Fruit fly (Drosophila melanogaster) whole organism, embryonic: Measurements from ENCODE around the gene Uev1A.
A peak's percentile ranks its signal among the peaks of the same experiment; 100 is the strongest.

Source experiments
- Bteb2 ChIP-seq: fragments of 200-800 bp; sonication (Bioruptor generic); optimal IDR thresholded peaks from 2 replicates; lab custom pipeline; 2016; ENCODE audit warnings: missing biosample characterization, missing genetic modification characterization
- CG10321 ChIP-seq: fragments of 200-800 bp; sonication (Bioruptor generic); IDR thresholded peaks from 2 replicates; pipeline ENCODE4 v1.3.6; 2022; ENCODE audit warnings: missing biosample characterization, missing genetic modification characterization
- CG10959 ChIP-seq: fragments of 200-800 bp; sonication (Bioruptor generic); IDR thresholded peaks from 2 replicates; pipeline ENCODE4 v1.3.6; 2022; ENCODE audit warnings: missing biosample characterization, missing genetic modification characterization
- CG11093 ChIP-seq: fragments of 200-800 bp; sonication (Bioruptor generic); IDR thresholded peaks from 3 replicates; pipeline ENCODE4 v1.3.6; 2022; ENCODE audit warnings: missing biosample characterization, missing genetic modification characterization
- CG11247 ChIP-seq: fragments of 200-800 bp; sonication (Bioruptor generic); IDR thresholded peaks from 2 replicates; pipeline ENCODE4 v1.3.6; 2022; ENCODE audit warnings: missing biosample characterization, missing genetic modification characterization
- CG11398 ChIP-seq: fragments of 200-800 bp; sonication (Bioruptor generic); optimal IDR thresholded peaks from 2 replicates; lab custom pipeline; 2016; ENCODE audit warnings: missing biosample characterization, missing genetic modification characterization
- CG12659 ChIP-seq: fragments of 200-800 bp; sonication (Bioruptor generic); optimal IDR thresholded peaks from 3 replicates; lab custom pipeline; 2017; ENCODE audit warnings: mild to moderate bottlenecking, missing biosample characterization, missing genetic modification reagents, missing genetic modification characterization
- CG13894 ChIP-seq: fragments of 200-800 bp; sonication (Bioruptor generic); optimal IDR thresholded peaks from 3 replicates; lab custom pipeline; 2018; ENCODE audit warnings: missing biosample characterization, mild to moderate bottlenecking, missing genetic modification characterization, moderate library complexity
- CG16813 ChIP-seq: fragments of 200-800 bp; sonication (Bioruptor generic); IDR thresholded peaks from 3 replicates; pipeline ENCODE4 v1.3.6; 2022; ENCODE audit warnings: missing biosample characterization, missing genetic modification characterization; ENCODE audit not compliant: partially characterized antibody
- CG16815 ChIP-seq: fragments of 200-800 bp; sonication (Bioruptor generic); optimal IDR thresholded peaks from 3 replicates; lab custom pipeline; 2017; ENCODE audit warnings: missing biosample characterization, mild to moderate bottlenecking, missing genetic modification characterization
- CG17361 ChIP-seq: fragments of 200-800 bp; sonication (Bioruptor generic); IDR thresholded peaks from 3 replicates; pipeline ENCODE4 v1.3.6; 2022; ENCODE audit warnings: missing biosample characterization, missing genetic modification characterization
- CG17385 ChIP-seq: fragments of 200-800 bp; sonication (Bioruptor generic); optimal IDR thresholded peaks from 3 replicates; lab custom pipeline; 2018; ENCODE audit warnings: missing biosample characterization, mild to moderate bottlenecking, missing genetic modification characterization
- CG3065 ChIP-seq: fragments of 200-800 bp; sonication (Bioruptor generic); optimal IDR thresholded peaks from 2 replicates; lab custom pipeline; 2016; ENCODE audit warnings: missing biosample characterization, missing genetic modification characterization
- CG3995 ChIP-seq: fragments of 200-800 bp; sonication (Bioruptor generic); optimal IDR thresholded peaks from 3 replicates; lab custom pipeline; 2016; ENCODE audit warnings: missing biosample characterization, missing genetic modification characterization
- CG4617 ChIP-seq: fragments of 200-800 bp; sonication (Bioruptor generic); optimal IDR thresholded peaks from 3 replicates; lab custom pipeline; 2016; ENCODE audit warnings: missing biosample characterization, missing genetic modification characterization, borderline replicate concordance
- CG7556 ChIP-seq: fragments of 200-800 bp; sonication (Bioruptor generic); optimal IDR thresholded peaks from 2 replicates; lab custom pipeline; 2017; ENCODE audit warnings: missing biosample characterization, mild to moderate bottlenecking, missing genetic modification characterization
- CG8359 ChIP-seq: fragments of 200-800 bp; sonication (Bioruptor generic); optimal IDR thresholded peaks from 2 replicates; lab custom pipeline; 2017; ENCODE audit warnings: missing biosample characterization, mild to moderate bottlenecking, missing genetic modification characterization, borderline replicate concordance
- CG8388 ChIP-seq: fragments of 200-800 bp; sonication (Bioruptor generic); optimal IDR thresholded peaks from 2 replicates; lab custom pipeline; 2019; ENCODE audit warnings: missing biosample characterization, mild to moderate bottlenecking, missing genetic modification characterization, moderate library complexity
- CTCF ChIP-seq: fragments of 200-800 bp; sonication (Bioruptor generic); optimal IDR thresholded peaks from 2 replicates; lab custom pipeline; 2017; ENCODE audit warnings: missing biosample characterization, mild to moderate bottlenecking, missing genetic modification characterization, moderate library complexity
- Dip3 ChIP-seq: fragments of 200-800 bp; sonication (Bioruptor generic); optimal IDR thresholded peaks from 3 replicates; lab custom pipeline; 2016; ENCODE audit warnings: missing biosample characterization, missing genetic modification characterization
- Doc3 ChIP-seq: fragments of 200-800 bp; sonication (Bioruptor generic); IDR thresholded peaks from 3 replicates; pipeline ENCODE4 v1.3.6; 2022; ENCODE audit warnings: missing biosample characterization, missing genetic modification characterization; ENCODE audit not compliant: partially characterized antibody
- Ets65A ChIP-seq: fragments of 200-800 bp; sonication (Bioruptor generic); peaks from one replicate; lab custom pipeline; 2016; ENCODE audit warnings: missing biosample characterization, missing genetic modification characterization
- Fer2 ChIP-seq: fragments of 200-800 bp; sonication (Bioruptor generic); optimal IDR thresholded peaks from 2 replicates; lab custom pipeline; 2018; ENCODE audit warnings: missing biosample characterization, mild to moderate bottlenecking, missing genetic modification characterization, moderate library complexity
- Hand ChIP-seq: fragments of 200-800 bp; sonication (Bioruptor generic); optimal IDR thresholded peaks from 2 replicates; lab custom pipeline; 2017; ENCODE audit warnings: mild to moderate bottlenecking, missing biosample characterization, missing genetic modification reagents, missing genetic modification characterization
- MESR4 ChIP-seq: fragments of 200-800 bp; sonication (Bioruptor generic); optimal IDR thresholded peaks from 2 replicates; lab custom pipeline; 2018; ENCODE audit warnings: missing biosample characterization, mild to moderate bottlenecking, missing genetic modification characterization, moderate library complexity
- Neu2 ChIP-seq: fragments of 200-800 bp; sonication (Bioruptor generic); optimal IDR thresholded peaks from 3 replicates; lab custom pipeline; 2016; ENCODE audit warnings: missing biosample characterization, missing genetic modification characterization, borderline replicate concordance
- Oli ChIP-seq: fragments of 200-800 bp; sonication (Bioruptor generic); optimal IDR thresholded peaks from 2 replicates; lab custom pipeline; 2018; ENCODE audit warnings: missing biosample characterization, mild to moderate bottlenecking, missing genetic modification characterization, moderate library complexity
- Ravus ChIP-seq: fragments of 200-800 bp; sonication (Bioruptor generic); IDR thresholded peaks from 2 replicates; pipeline ENCODE4 v1.3.6; 2022; ENCODE audit warnings: missing biosample characterization, missing genetic modification characterization
- Sry-β ChIP-seq: fragments of 200-800 bp; sonication (Bioruptor generic); optimal IDR thresholded peaks from 2 replicates; lab custom pipeline; 2018; ENCODE audit warnings: missing biosample characterization, mild to moderate bottlenecking, missing genetic modification characterization, moderate library complexity
- YL-1 ChIP-seq: fragments of 200-800 bp; sonication (Bioruptor generic); optimal IDR thresholded peaks from 3 replicates; lab custom pipeline; 2017; ENCODE audit warnings: missing biosample characterization, mild to moderate bottlenecking, missing genetic modification characterization
- cas ChIP-seq: fragments of 200-800 bp; sonication (Bioruptor generic); IDR thresholded peaks from 2 replicates; pipeline ENCODE4 v1.3.6; 2022; ENCODE audit warnings: missing biosample characterization, missing genetic modification characterization
- cg ChIP-seq: fragments of 200-800 bp; sonication (Bioruptor generic); optimal IDR thresholded peaks from 3 replicates; lab custom pipeline; 2019; ENCODE audit warnings: missing biosample characterization, mild to moderate bottlenecking, missing genetic modification characterization, moderate library complexity
- chif ChIP-seq, 2 experiments: fragments of 200-800 bp; sonication (Bioruptor generic); optimal IDR thresholded peaks; 3 replicates each; lab custom pipeline; 2016; ENCODE audit warnings: missing biosample characterization in 2 of 2, missing genetic modification characterization in 2 of 2
- gfzf ChIP-seq: fragments of 200-800 bp; sonication (Bioruptor generic); optimal IDR thresholded peaks from 2 replicates; lab custom pipeline; 2016; ENCODE audit warnings: missing biosample characterization, mild to moderate bottlenecking, missing genetic modification characterization, moderate library complexity
- hkb ChIP-seq, 2 experiments: fragments of 200-800 bp in 1 of 2; fragments of >200 bp in 1 of 2; sonication (Bioruptor generic) in 1 of 2; IDR thresholded peaks in 1 of 2; optimal IDR thresholded peaks in 1 of 2; 2 replicates each; pipeline versions ENCODE4 v1.3.6 to Lab custom; 2017 to 2022; ENCODE audit warnings: missing biosample characterization in 1 of 2, missing genetic modification characterization in 1 of 2
- lbe ChIP-seq: fragments of 200-800 bp; sonication (Bioruptor generic); optimal IDR thresholded peaks from 2 replicates; lab custom pipeline; 2016; ENCODE audit warnings: missing biosample characterization, mild to moderate bottlenecking, missing genetic modification characterization
- nerfin-2 ChIP-seq: fragments of 200-800 bp; sonication (Bioruptor generic); IDR thresholded peaks from 2 replicates; pipeline ENCODE4 v1.3.6; 2022; ENCODE audit warnings: missing biosample characterization, missing genetic modification characterization; ENCODE audit not compliant: partially characterized antibody
- nmo ChIP-seq: fragments of 200-800 bp; sonication (Bioruptor generic); optimal IDR thresholded peaks from 2 replicates; lab custom pipeline; 2018; ENCODE audit warnings: missing biosample characterization, mild to moderate bottlenecking, missing genetic modification characterization, moderate library complexity
- otp ChIP-seq: fragments of 200-800 bp; sonication (Bioruptor generic); IDR thresholded peaks from 3 replicates; pipeline ENCODE4, ENCODE4 v1.3.6; 2022; ENCODE audit warnings: missing biosample characterization, missing genetic modification characterization
- pita ChIP-seq: fragments of 200-800 bp; sonication (Bioruptor generic); optimal IDR thresholded peaks from 2 replicates; lab custom pipeline; 2017; ENCODE audit warnings: missing biosample characterization, mild to moderate bottlenecking, missing genetic modification characterization
- pzg ChIP-seq: fragments of 200-800 bp; sonication (Bioruptor generic); optimal IDR thresholded peaks from 3 replicates; lab custom pipeline; 2018; ENCODE audit warnings: missing biosample characterization, mild to moderate bottlenecking, missing genetic modification characterization, moderate library complexity
- row ChIP-seq: fragments of 200-800 bp; sonication (Bioruptor generic); IDR thresholded peaks from 3 replicates; pipeline ENCODE4 v1.3.6; 2022; ENCODE audit warnings: missing biosample characterization, missing genetic modification characterization
- run ChIP-seq: fragments of 200-800 bp; sonication (Bioruptor generic); optimal IDR thresholded peaks from 3 replicates; lab custom pipeline; 2018; ENCODE audit warnings: missing biosample characterization, mild to moderate bottlenecking, missing genetic modification characterization
- so ChIP-seq: fragments of 200-800 bp; sonication (Bioruptor generic); IDR thresholded peaks from 3 replicates; pipeline ENCODE4 v1.3.6; 2022; ENCODE audit warnings: missing biosample characterization, missing genetic modification characterization
- stwl ChIP-seq: fragments of 200-800 bp; sonication (Bioruptor generic); optimal IDR thresholded peaks from 3 replicates; lab custom pipeline; 2018; ENCODE audit warnings: missing biosample characterization, mild to moderate bottlenecking, missing genetic modification characterization, moderate library complexity
- tna ChIP-seq: fragments of 200-800 bp; sonication (Bioruptor generic); IDR thresholded peaks from 2 replicates; pipeline ENCODE4 v1.3.6; 2022; ENCODE audit warnings: missing biosample characterization, missing genetic modification characterization; ENCODE audit not compliant: partially characterized antibody
- trem ChIP-seq: fragments of 200-800 bp; optimal IDR thresholded peaks from 3 replicates; lab custom pipeline; 2019; ENCODE audit warnings: missing biosample characterization, mild to moderate bottlenecking, missing genetic modification characterization, moderate library complexity
- unc-4 ChIP-seq: fragments of 200-800 bp; sonication (Bioruptor generic); IDR thresholded peaks from 2 replicates; pipeline ENCODE4 v1.3.6; 2022; ENCODE audit warnings: missing biosample characterization, missing genetic modification characterization; ENCODE audit not compliant: partially characterized antibody
- zen2 ChIP-seq: fragments of 200-800 bp; sonication (Bioruptor generic); IDR thresholded peaks from 3 replicates; pipeline ENCODE4 v1.3.6; 2022; ENCODE audit warnings: missing biosample characterization, missing genetic modification characterization; ENCODE audit not compliant: partially characterized antibody

The Uev1A gene

DNA sequence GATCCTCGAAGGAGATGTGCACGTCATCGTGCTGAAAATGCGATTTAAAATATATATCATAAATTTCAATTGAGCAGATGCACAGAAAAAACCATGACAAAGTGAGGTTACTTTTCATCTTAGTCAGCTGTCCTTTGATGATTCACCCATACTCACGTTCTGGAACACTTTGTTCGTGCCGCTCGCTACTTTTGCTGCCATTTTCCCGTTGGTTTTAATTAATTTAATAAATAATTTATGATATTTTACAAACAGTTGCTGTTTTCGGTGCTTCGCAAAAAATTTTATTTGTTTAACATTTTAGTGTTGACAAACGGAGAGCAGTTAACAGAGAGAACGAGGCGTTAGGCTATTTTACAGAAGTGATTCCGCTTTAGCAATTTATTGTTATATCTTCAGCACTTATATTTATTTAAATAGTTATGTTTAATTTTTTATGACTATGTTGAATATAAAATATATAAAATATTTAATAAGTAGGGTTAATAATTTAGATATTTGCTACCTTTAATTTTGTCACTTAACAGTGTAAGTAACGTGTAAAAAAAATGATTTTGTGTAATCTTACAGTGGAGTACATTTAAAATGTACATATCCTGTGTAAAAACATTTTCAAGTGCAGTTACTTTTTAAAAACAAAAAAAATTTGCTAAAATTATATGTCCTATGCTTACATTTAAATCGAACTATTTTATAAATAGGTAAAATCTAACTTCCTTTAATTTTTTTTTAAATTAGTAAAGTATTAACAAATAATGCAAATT lies 1.9 kb upstream of the Uev1A start, which contains the start of gene Pfdn4:
Gene Pfdn4 (minus strand): TSS at position 265 of the 764 bp plus-strand sequence.
- TF ChIP-seq CG16813, result peak; percentile 25; the same call in 1 of the 3 replicates
- TF ChIP-seq Hand (GFP tag; lab: Kevin White, UChicago), result no peak
- TF ChIP-seq pita (GFP tag; lab: Kevin White, UChicago), result no peak
- no peak for TF ChIP-seq CG13894 (tag; lab: Kevin White, UChicago)
- no peak for TF ChIP-seq chif (GFP tag; optimal IDR thresholded peaks at IDR 0.05; lab: Kevin White, UChicago)
- TF ChIP-seq CTCF (GFP tag; lab: Kevin White, UChicago), result peak; percentile 34
- no peak for TF ChIP-seq CG10321 (GFP tag; lab: Robert Waterston, UW)
- peak; percentile 72 for TF ChIP-seq stwl (tag; lab: Kevin White, UChicago)
- no peak for TF ChIP-seq otp (GFP tag; lab: Robert Waterston, UW)
- TF ChIP-seq row (GFP tag; lab: Robert Waterston, UW), result no peak
- TF ChIP-seq cas (GFP tag; lab: Robert Waterston, UW), result no peak
- no peak for TF ChIP-seq Dip3 (GFP tag; lab: Kevin White, UChicago)
- no peak for TF ChIP-seq Oli (tag; lab: Kevin White, UChicago)
- no peak for TF ChIP-seq Neu2 (GFP tag; lab: Kevin White, UChicago)
- TF ChIP-seq gfzf (GFP tag; lab: Kevin White, UChicago), result peak; percentile 50
- TF ChIP-seq Bteb2 (GFP tag; lab: Kevin White, UChicago), result no peak
- TF ChIP-seq CG8388 (GFP tag; lab: Kevin White, UChicago), result no peak
- no peak for TF ChIP-seq CG11398 (GFP tag; lab: Kevin White, UChicago)
- TF ChIP-seq pzg (GFP tag; lab: Kevin White, UChicago), result peak; percentile 29
- no peak for TF ChIP-seq run (tag; lab: Kevin White, UChicago)
- TF ChIP-seq CG3995, result peak; percentile 87
- peak; percentile 47 for TF ChIP-seq YL-1 (GFP tag; lab: Kevin White, UChicago)
- TF ChIP-seq so, result no peak
- TF ChIP-seq CG11247 (GFP tag; lab: Robert Waterston, UW), result no peak
- peak; percentile 19 for TF ChIP-seq trem (tag; lab: Kevin White, UChicago)
- TF ChIP-seq unc-4 (GFP tag; lab: Robert Waterston, UW), result no peak
- TF ChIP-seq Ets65A (GFP tag; lab: Kevin White, UChicago), result no peak
- no peak for TF ChIP-seq zen2 (GFP tag; lab: Robert Waterston, UW)
- no peak for TF ChIP-seq Doc3 (GFP tag; lab: Robert Waterston, UW)
- TF ChIP-seq Ravus (GFP tag; lab: Robert Waterston, UW), result no peak
- peak; percentile 34 for TF ChIP-seq CG4617
- peak; percentile 6 for TF ChIP-seq lbe (GFP tag; lab: Kevin White, UChicago)
- TF ChIP-seq nerfin-2 (GFP tag; lab: Robert Waterston, UW), result no peak
- peak; percentile 21 for TF ChIP-seq nmo (GFP tag; lab: Kevin White, UChicago)
- TF ChIP-seq CG11093 (GFP tag; lab: Robert Waterston, UW), result no peak
- TF ChIP-seq hkb (optimal IDR thresholded peaks at IDR 0.05; lab: Kevin White, UChicago), result no peak
- no peak for TF ChIP-seq hkb (GFP tag; IDR thresholded peaks at IDR 0.05; lab: Robert Waterston, UW)
- TF ChIP-seq CG10959 (GFP tag; lab: Robert Waterston, UW), result no peak
- peak; percentile 76 for TF ChIP-seq MESR4 (GFP tag; lab: Kevin White, UChicago)
- no peak for TF ChIP-seq Fer2 (tag; lab: Kevin White, UChicago)
- TF ChIP-seq tna (GFP tag; lab: Robert Waterston, UW), result no peak
- peak; percentile 40 for TF ChIP-seq CG12659 (GFP tag; lab: Kevin White, UChicago)
- peak; percentile 61 for TF ChIP-seq Sry-β (GFP tag; lab: Kevin White, UChicago)
- no peak for TF ChIP-seq CG17385
- no peak for TF ChIP-seq CG8359 (GFP tag; lab: Kevin White, UChicago)
- no peak for TF ChIP-seq CG17361 (GFP tag; lab: Robert Waterston, UW)
- no peak for TF ChIP-seq CG7556 (GFP tag; lab: Kevin White, UChicago)
- TF ChIP-seq cg (GFP tag; lab: Kevin White, UChicago), result no peak
- TF ChIP-seq CG16815 (GFP tag; lab: Kevin White, UChicago), result no peak
- no peak for TF ChIP-seq CG3065 (GFP tag; lab: Kevin White, UChicago)
